Fruit fly (Drosophila melanogaster): ENCODE measurements around the gene primo-2.

primo-2 gene

DNA sequence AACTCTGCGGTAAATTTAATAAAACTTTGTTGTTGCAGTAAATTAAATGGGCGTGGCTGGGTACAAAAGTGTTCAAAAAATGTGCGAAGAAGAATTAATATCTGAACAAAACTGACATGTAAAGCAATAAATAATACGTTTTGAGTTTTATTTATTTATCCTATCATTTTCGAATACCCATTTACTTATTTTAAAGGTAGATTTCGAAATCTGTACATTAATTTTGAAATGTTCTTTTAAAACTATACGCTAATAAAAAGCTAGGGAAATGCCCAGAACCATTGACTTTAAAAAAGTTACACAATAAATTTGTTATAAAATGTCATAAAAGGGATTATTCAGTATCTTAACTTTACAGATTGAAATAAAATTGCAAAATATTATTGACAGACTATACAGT, at the start of gene primo-2, which contains the start of gene primo-1:
Gene primo-2, minus strand, starts transcription at position 101 of the 400 bp plus-strand sequence.
Gene primo-1, minus strand, starts transcription at position 101 of the 400 bp plus-strand sequence.
- TF ChIP-seq NK7.1 (GFP tag; optimal IDR thresholded peaks at IDR 0.05), result no peak
- no peak for TF ChIP-seq ato (GFP tag; IDR thresholded peaks at IDR 0.05; ENCODE audit: partially characterized antibody)
- TF ChIP-seq Hand (GFP tag; optimal IDR thresholded peaks at IDR 0.05), result no peak
- TF ChIP-seq ken (GFP tag; IDR thresholded peaks at IDR 0.05), result no peak
- no peak for TF ChIP-seq CG17186 (GFP tag; optimal IDR thresholded peaks at IDR 0.05)
- no peak for TF ChIP-seq CG2678 (tag; optimal IDR thresholded peaks at IDR 0.05)
- no peak for TF ChIP-seq YL-1 (GFP tag; optimal IDR thresholded peaks at IDR 0.05)
- TF ChIP-seq zf30C (GFP tag; optimal IDR thresholded peaks at IDR 0.05), result no peak

DNA sequence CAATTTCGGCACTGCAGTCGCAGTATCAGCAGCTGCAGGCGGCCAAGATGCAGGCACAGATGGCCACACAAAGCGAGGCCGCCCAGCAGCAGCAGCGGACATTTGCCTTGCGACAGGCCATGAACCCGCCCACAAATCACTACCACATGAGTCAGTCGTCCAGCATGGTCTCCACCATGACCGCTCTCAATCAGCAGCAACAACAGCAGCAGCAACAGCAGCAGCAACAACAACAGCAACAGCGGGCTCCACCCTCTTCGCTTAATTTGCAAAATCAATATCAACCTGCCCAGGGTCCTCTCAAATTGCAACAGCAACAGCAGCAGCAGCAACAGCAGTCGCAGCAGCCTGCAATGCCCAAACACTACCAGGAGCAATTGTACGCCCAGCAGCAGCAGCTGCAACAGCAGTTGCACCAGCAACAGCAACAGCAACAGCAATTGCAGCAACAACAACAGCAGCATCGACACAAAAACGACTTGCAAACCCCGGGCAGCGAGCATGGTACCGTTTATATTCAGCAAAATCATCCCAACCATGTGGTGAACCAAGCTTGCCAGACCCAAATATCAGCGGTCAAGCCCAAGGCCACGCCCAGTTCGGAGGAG, 34.5 kb upstream of the primo-2 start:
- TF ChIP-seq CG6254 (GFP tag; optimal IDR thresholded peaks at IDR 0.05) (no peak), CG2199 (GFP tag; IDR thresholded peaks at IDR 0.05) (no peak), CG10366 (GFP tag; IDR thresholded peaks at IDR 0.05) (no peak)

DNA sequence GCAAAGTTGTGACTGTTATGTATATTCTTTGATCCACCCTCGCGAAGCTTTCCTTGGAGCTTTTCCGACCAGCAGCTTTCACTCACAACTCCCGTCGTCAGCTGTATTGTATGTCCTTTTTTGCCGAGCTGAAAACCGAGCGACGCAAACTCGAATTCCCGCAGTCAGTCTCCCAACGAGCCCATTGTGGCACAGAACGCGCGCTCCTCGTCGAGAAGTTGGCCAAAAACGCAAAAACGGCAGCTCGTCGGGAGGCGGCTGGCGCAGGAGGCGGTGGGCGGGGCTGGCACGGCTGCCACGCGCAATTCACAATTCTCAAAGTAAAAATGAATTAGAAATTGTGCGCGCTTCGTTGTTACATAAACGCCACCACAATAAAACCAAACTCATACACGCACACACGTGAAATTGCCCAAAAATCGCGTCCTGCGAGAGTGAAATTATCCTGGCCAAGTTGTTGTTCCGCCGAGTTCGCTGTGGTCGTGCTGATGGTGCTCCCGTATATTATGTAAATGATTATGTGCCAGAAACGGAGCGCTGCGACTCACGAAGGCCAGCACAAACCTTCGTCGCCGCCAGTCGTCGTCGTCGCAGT, 23.8 kb upstream of the primo-2 start:
- TF ChIP-seq fd96Cb (tag; optimal IDR thresholded peaks at IDR 0.05), result no peak
- no peak for TF ChIP-seq org-1 (GFP tag; optimal IDR thresholded peaks at IDR 0.05)
- no peak for TF ChIP-seq CG6272 (GFP tag; IDR thresholded peaks at IDR 0.05)
- no peak for TF ChIP-seq seq (GFP tag; IDR thresholded peaks at IDR 0.05)
- no peak for TF ChIP-seq CG34224 (GFP tag; IDR thresholded peaks at IDR 0.05; ENCODE audit: partially characterized antibody)
- TF ChIP-seq MBD-R2 (GFP tag; IDR thresholded peaks at IDR 0.05), result no peak
- TF ChIP-seq Side (GFP tag; optimal IDR thresholded peaks at IDR 0.05), result no peak
- no peak for TF ChIP-seq ken (GFP tag; IDR thresholded peaks at IDR 0.05)
- no peak for TF ChIP-seq sima (GFP tag; optimal IDR thresholded peaks at IDR 0.05)
- no peak for TF ChIP-seq Sox102F (GFP tag; optimal IDR thresholded peaks at IDR 0.05)
- TF ChIP-seq Six4 (GFP tag; optimal IDR thresholded peaks at IDR 0.05), result no peak
- TF ChIP-seq nom (GFP tag; optimal IDR thresholded peaks at IDR 0.05), result no peak
- TF ChIP-seq Hr78 (GFP tag; optimal IDR thresholded peaks at IDR 0.05), result no peak
- no peak for TF ChIP-seq Trl (optimal IDR thresholded peaks at IDR 0.05)
- TF ChIP-seq Trl (GFP tag; optimal IDR thresholded peaks at IDR 0.05), result no peak
- no peak for TF ChIP-seq CG32532 (GFP tag; IDR thresholded peaks at IDR 0.05)
- no peak for TF ChIP-seq Sox100B (GFP tag; optimal IDR thresholded peaks at IDR 0.05)
- no peak for TF ChIP-seq CG8290 (GFP tag; optimal IDR thresholded peaks at IDR 0.05)
- TF ChIP-seq CG8290 (tag; optimal IDR thresholded peaks at IDR 0.05), result no peak
- no peak for TF ChIP-seq CG9797 (GFP tag; optimal IDR thresholded peaks at IDR 0.05)
- 0 out of 2 replicates have a peak, but pooled peaks have one; percentile 23 for TF ChIP-seq Rfx (GFP tag; IDR thresholded peaks at IDR 0.05)
- TF ChIP-seq Jarid2 (GFP tag; optimal IDR thresholded peaks at IDR 0.05), result peak; percentile 16
- peak; percentile 71 for TF ChIP-seq Med (GFP tag)
- TF ChIP-seq gfzf (GFP tag; optimal IDR thresholded peaks at IDR 0.05), result no peak
- no peak for TF ChIP-seq NC2β (GFP tag; optimal IDR thresholded peaks at IDR 0.05)
- TF ChIP-seq Pdp1 (GFP tag; optimal IDR thresholded peaks at IDR 0.05), result peak in 1 of 2 experiments; percentile 64
- no peak for TF ChIP-seq CG4854 (GFP tag; optimal IDR thresholded peaks at IDR 0.05)
- TF ChIP-seq CG16813 (GFP tag; IDR thresholded peaks at IDR 0.05; ENCODE audit: partially characterized antibody), result no peak
- TF ChIP-seq pb (GFP tag; optimal IDR thresholded peaks at IDR 0.05), result no peak
- TF ChIP-seq row (GFP tag; IDR thresholded peaks at IDR 0.05), result no peak
- TF ChIP-seq cas (GFP tag; IDR thresholded peaks at IDR 0.05), result no peak
- no peak for TF ChIP-seq her (GFP tag; optimal IDR thresholded peaks at IDR 0.05)
- TF ChIP-seq Ets65A (GFP tag), result no peak
- TF ChIP-seq sug (tag; optimal IDR thresholded peaks at IDR 0.05), result no peak
- TF ChIP-seq CG10462 (GFP tag; optimal IDR thresholded peaks at IDR 0.05), result no peak
- TF ChIP-seq CG10959 (GFP tag; IDR thresholded peaks at IDR 0.05), result 0 out of 2 replicates have a peak, but pooled peaks have one; percentile 16
- TF ChIP-seq jigr1 (GFP tag; IDR thresholded peaks at IDR 0.05), result no peak

Data from whole organism, embryonic.